Fruit fly (Drosophila melanogaster) S2 (cell line): ENCODE measurements around the gene CG4362.

Source experiments
- CG8478 ChIP-seq: fragments of >200 bp; optimal IDR thresholded peaks from 2 replicates; lab custom pipeline; 2018
- CTCF ChIP-seq, 2 experiments: fragments of >200 bp; optimal IDR thresholded peaks; 2 replicates each; lab custom pipeline; 2018

- TF ChIP-seq CG8478 (lab: Kevin White, UChicago) (no peak), CTCF (optimal IDR thresholded peaks at IDR 0.05; lab: Kevin White, UChicago) (no peak)
Measured at dm6 chr3R:20350278-20350677, 42.9 kb upstream of the CG4362 start.
